Fruit fly (Drosophila melanogaster) ovary, adult (tissue): ENCODE measurements around the gene betaNACtes1.

Experiments used
- CG17801 ChIP-seq: fragments of 200-800 bp; optimal IDR thresholded peaks from 2 replicates; lab custom pipeline; 2019; ENCODE audit warnings: missing biosample characterization, mild to moderate bottlenecking, missing genetic modification characterization, moderate library complexity; ENCODE audit not compliant: partially characterized antibody

betaNACtes1 gene

dm6 chrX:14191918-14192317 lies 19.5 kb upstream of the betaNACtes1 start, which contains the start of gene CG13403:
Gene CG13403 (minus strand): TSS chrX:14192018.
- no peak for TF ChIP-seq CG17801 (GFP tag; lab: Kevin White, UChicago)

- TF ChIP-seq CG17801 (GFP tag; lab: Kevin White, UChicago): no peak
Measured at dm6 chrX:14189216-14189615, 16.8 kb upstream of the betaNACtes1 start, which contains the start of gene CG11585. Gene CG11585 (plus strand): TSS chrX:14189516.

dm6 chrX:14186953-14187352 lies 14.5 kb upstream of the betaNACtes1 start, which contains the start of gene CG12481:
Gene CG12481 (plus strand): TSS chrX:14187253.
- no peak for TF ChIP-seq CG17801 (GFP tag; lab: Kevin White, UChicago)

- TF ChIP-seq CG17801 (GFP tag; lab: Kevin White, UChicago): no peak
Measured at dm6 chrX:14184062-14184611, 11.7 kb upstream of the betaNACtes1 start, which contains the start of gene CG32603. Gene CG32603 (plus strand): TSS chrX:14184561.

dm6 chrX:14180728-14181127 lies 8.3 kb upstream of the betaNACtes1 start, which contains the start of gene CG11584:
Gene CG11584 (plus strand): TSS chrX:14181028.
- no peak for TF ChIP-seq CG17801 (GFP tag; lab: Kevin White, UChicago)

dm6 chrX:14176623-14177022 lies 4.2 kb upstream of the betaNACtes1 start, which contains the start of gene CG11581:
Gene CG11581 (plus strand): TSS chrX:14176923.
- no peak for TF ChIP-seq CG17801 (GFP tag; lab: Kevin White, UChicago)

dm6 chrX:14175663-14176062 lies 3.2 kb upstream of the betaNACtes1 start:
- TF ChIP-seq CG17801 (GFP tag; lab: Kevin White, UChicago): no peak

- TF ChIP-seq CG17801 (GFP tag; lab: Kevin White, UChicago): no peak
Measured at dm6 chrX:14174456-14174855, 2.0 kb upstream of the betaNACtes1 start, which contains the start of gene CG1368. Gene CG1368 (plus strand): TSS chrX:14174756.

dm6 chrX:14173654-14174053 lies 1.2 kb upstream of the betaNACtes1 start:
- no peak for TF ChIP-seq CG17801 (GFP tag; lab: Kevin White, UChicago)

- no peak for TF ChIP-seq CG17801 (GFP tag; lab: Kevin White, UChicago)
Measured at dm6 chrX:14169068-14169642, 3.3 kb downstream of the betaNACtes1 start, which contains the start of gene CG12480. Gene CG12480 (plus strand): TSS chrX:14169592.

- TF ChIP-seq CG17801 (GFP tag; lab: Kevin White, UChicago): no peak
Measured at dm6 chrX:14153689-14154088, 18.7 kb downstream of the betaNACtes1 start.

- no peak for TF ChIP-seq CG17801 (GFP tag; lab: Kevin White, UChicago)
Measured at dm6 chrX:14151906-14152305, 20.5 kb downstream of the betaNACtes1 start, which contains the start of gene CG12479. Gene CG12479 (minus strand): TSS chrX:14152006.

- TF ChIP-seq CG17801 (GFP tag; lab: Kevin White, UChicago): no peak
Measured at dm6 chrX:14149312-14149711, 23.1 kb downstream of the betaNACtes1 start.

- TF ChIP-seq CG17801 (GFP tag; lab: Kevin White, UChicago): no peak
Measured at dm6 chrX:14148171-14148570, 24.3 kb downstream of the betaNACtes1 start.

- TF ChIP-seq CG17801 (GFP tag; lab: Kevin White, UChicago): no peak
Measured at dm6 chrX:14133936-14134335, 38.5 kb downstream of the betaNACtes1 start.

dm6 chrX:14123688-14124087 lies 48.7 kb downstream of the betaNACtes1 start:
- TF ChIP-seq CG17801 (GFP tag; lab: Kevin White, UChicago): no peak
